Fruit fly (Drosophila melanogaster) whole organism, prepupa: ENCODE results near the gene Sap30.

Experiments used
- CG1621 ChIP-seq: fragments of 200-800 bp; sonication (Bioruptor generic); optimal IDR thresholded peaks from 3 replicates; lab custom pipeline; 2018; ENCODE audit warnings: missing biosample characterization, mild to moderate bottlenecking, missing genetic modification characterization
- CG3032 ChIP-seq: fragments of 200-800 bp; optimal IDR thresholded peaks from 2 replicates; lab custom pipeline; 2019; ENCODE audit warnings: missing biosample characterization, mild to moderate bottlenecking, missing genetic modification characterization, moderate library complexity
- CG31627 ChIP-seq: fragments of 200-800 bp; sonication (Bioruptor generic); optimal IDR thresholded peaks from 3 replicates; lab custom pipeline; 2016; ENCODE audit warnings: missing biosample characterization, missing genetic modification characterization
- CG32006 ChIP-seq: fragments of 200-800 bp; sonication (Bioruptor generic); optimal IDR thresholded peaks from 3 replicates; lab custom pipeline; 2017; ENCODE audit warnings: missing biosample characterization, mild to moderate bottlenecking, missing genetic modification characterization
- CG6163 ChIP-seq: fragments of 200-800 bp; sonication (Bioruptor generic); IDR thresholded peaks from 3 replicates; pipeline ENCODE4 v1.3.6; 2022; ENCODE audit warnings: missing biosample characterization, missing genetic modification characterization
- CG6276 ChIP-seq: fragments of 200-800 bp; sonication (Bioruptor generic); optimal IDR thresholded peaks from 2 replicates; lab custom pipeline; 2017; ENCODE audit warnings: missing biosample characterization, mild to moderate bottlenecking, missing genetic modification characterization
- CG6808 ChIP-seq: fragments of 200-800 bp; sonication (Bioruptor generic); optimal IDR thresholded peaks from 3 replicates; lab custom pipeline; 2017; ENCODE audit warnings: missing biosample characterization, missing genetic modification characterization, mild to moderate bottlenecking, moderate library complexity, missing genetic modification reagents
- CG7368 ChIP-seq: fragments of 200-800 bp; sonication (Bioruptor generic); optimal IDR thresholded peaks from 3 replicates; lab custom pipeline; 2016; ENCODE audit warnings: missing biosample characterization, missing genetic modification characterization
- CG8119 ChIP-seq: fragments of 200-800 bp; sonication (Bioruptor generic); IDR thresholded peaks from 3 replicates; pipeline ENCODE4 v1.3.6; 2022; ENCODE audit warnings: missing biosample characterization, missing genetic modification characterization
- CG8319 ChIP-seq: fragments of 200-800 bp; sonication (Bioruptor generic); optimal IDR thresholded peaks from 3 replicates; lab custom pipeline; 2016; ENCODE audit warnings: missing biosample characterization, missing genetic modification characterization
- CG9139 ChIP-seq: fragments of 200-800 bp; sonication (Bioruptor generic); optimal IDR thresholded peaks from 3 replicates; lab custom pipeline; 2017; ENCODE audit warnings: missing biosample characterization, mild to moderate bottlenecking, missing genetic modification characterization
- Eip75B ChIP-seq: fragments of 200-800 bp; sonication (Bioruptor generic); optimal IDR thresholded peaks from 3 replicates; lab custom pipeline; 2016; ENCODE audit warnings: missing biosample characterization, missing genetic modification characterization
- Eip78C ChIP-seq: fragments of 200-800 bp; sonication (Bioruptor generic); peaks from one replicate; lab custom pipeline; 2016; ENCODE audit warnings: missing biosample characterization, missing genetic modification characterization
- Ets21C ChIP-seq: fragments of 200-800 bp; sonication (Bioruptor generic); optimal IDR thresholded peaks from 3 replicates; lab custom pipeline; 2016; ENCODE audit warnings: missing biosample characterization, missing genetic modification characterization
- Gug ChIP-seq: fragments of 200-800 bp; sonication (Bioruptor generic); IDR thresholded peaks from 2 replicates; pipeline ENCODE4 v1.3.6; 2022; ENCODE audit warnings: missing biosample characterization, missing genetic modification characterization
- Hr38 ChIP-seq: sonication (Bioruptor generic); optimal IDR thresholded peaks from 2 replicates; lab custom pipeline; 2016; ENCODE audit warnings: missing biosample characterization, missing genetic modification characterization
- Hr4 ChIP-seq: fragments of 200-800 bp; sonication (Bioruptor generic); optimal IDR thresholded peaks from 3 replicates; lab custom pipeline; 2016; ENCODE audit warnings: missing biosample characterization, missing genetic modification characterization
- Lpt ChIP-seq: fragments of 200-800 bp; sonication (Bioruptor generic); optimal IDR thresholded peaks from 3 replicates; lab custom pipeline; 2016; ENCODE audit warnings: missing biosample characterization, missing genetic modification characterization
- Met ChIP-seq: fragments of 200-800 bp; sonication (Bioruptor generic); optimal IDR thresholded peaks from 3 replicates; lab custom pipeline; 2016; ENCODE audit warnings: missing biosample characterization, missing genetic modification characterization
- OdsH ChIP-seq: fragments of 200-800 bp; sonication (Bioruptor generic); optimal IDR thresholded peaks from 3 replicates; lab custom pipeline; 2016; ENCODE audit warnings: missing biosample characterization, missing genetic modification characterization
- Sox102F ChIP-seq: fragments of 200-800 bp; sonication (Bioruptor generic); optimal IDR thresholded peaks from 2 replicates; lab custom pipeline; 2016; ENCODE audit warnings: missing biosample characterization, mild to moderate bottlenecking, missing genetic modification characterization
- Sox14 ChIP-seq: fragments of 200-800 bp; sonication (Bioruptor generic); optimal IDR thresholded peaks from 3 replicates; lab custom pipeline; 2016; ENCODE audit warnings: missing biosample characterization, missing genetic modification characterization
- Sox15 ChIP-seq: fragments of 200-800 bp; sonication (Bioruptor generic); optimal IDR thresholded peaks from 3 replicates; lab custom pipeline; 2016; ENCODE audit warnings: missing biosample characterization, missing genetic modification characterization
- achi ChIP-seq: fragments of 200-800 bp; sonication (Bioruptor generic); optimal IDR thresholded peaks from 3 replicates; lab custom pipeline; 2016; ENCODE audit warnings: missing biosample characterization, missing genetic modification characterization
- acj6 ChIP-seq: fragments of 200-800 bp; sonication (Bioruptor generic); optimal IDR thresholded peaks from 3 replicates; lab custom pipeline; 2016; ENCODE audit warnings: missing biosample characterization, missing genetic modification characterization
- lz ChIP-seq: fragments of 200-800 bp; sonication (Bioruptor generic); optimal IDR thresholded peaks from 3 replicates; lab custom pipeline; 2016; ENCODE audit warnings: missing biosample characterization, missing genetic modification characterization
- pdm3 ChIP-seq: fragments of 200-800 bp; sonication (Bioruptor generic); optimal IDR thresholded peaks from 3 replicates; lab custom pipeline; 2016; ENCODE audit warnings: missing biosample characterization, missing genetic modification characterization
- ss ChIP-seq, 2 experiments: fragments of 200-800 bp; sonication (Bioruptor generic); optimal IDR thresholded peaks; 2 replicates in 1 of 2; 3 replicates in 1 of 2; lab custom pipeline; 2017 to 2018; ENCODE audit warnings: mild to moderate bottlenecking in 2 of 2, missing biosample characterization in 2 of 2, missing genetic modification characterization in 2 of 2, moderate library complexity in 1 of 2
- svp ChIP-seq: fragments of 200-800 bp; sonication (Bioruptor generic); peaks from one replicate; lab custom pipeline; 2016; ENCODE audit warnings: missing biosample characterization, missing genetic modification characterization
- topi ChIP-seq: fragments of 200-800 bp; sonication (Bioruptor generic); optimal IDR thresholded peaks from 3 replicates; lab custom pipeline; 2016; ENCODE audit warnings: missing biosample characterization, missing genetic modification characterization
- vri ChIP-seq: fragments of 200-800 bp; sonication (Bioruptor generic); optimal IDR thresholded peaks from 3 replicates; lab custom pipeline; 2016; ENCODE audit warnings: missing biosample characterization, mild to moderate bottlenecking, missing genetic modification characterization

The Sap30 gene

dm6 chrX:16782175-16782916, 4.7 kb upstream of the Sap30 start (continued):
- peak; percentile 53 for TF ChIP-seq achi (GFP tag; lab: Kevin White, UChicago)
- TF ChIP-seq CG6808 (GFP tag; lab: Kevin White, UChicago) = no peak
- no peak for TF ChIP-seq CG31627 (GFP tag; lab: Kevin White, UChicago)
- TF ChIP-seq CG6276 (GFP tag; lab: Kevin White, UChicago) = peak; percentile 19
- no peak for TF ChIP-seq Ets21C
- TF ChIP-seq vri (GFP tag; lab: Kevin White, UChicago) = no peak
- no peak for TF ChIP-seq Sox102F
- TF ChIP-seq Met (GFP tag; lab: Kevin White, UChicago) = no peak
- no peak for TF ChIP-seq ss (GFP tag; optimal IDR thresholded peaks at IDR 0.05; lab: Kevin White, UChicago)
- peak; percentile 20 for TF ChIP-seq CG7368 (GFP tag; lab: Kevin White, UChicago)
- TF ChIP-seq Lpt (GFP tag; lab: Kevin White, UChicago) = peak; percentile 56
- TF ChIP-seq pdm3 (GFP tag; lab: Kevin White, UChicago) = peak; percentile 38

dm6 chrX:16783141-16783715, 3.9 kb upstream of the Sap30 start, which contains the start of gene if:
if (minus strand) TSS chrX:16783434.
- TF ChIP-seq Eip78C (GFP tag; lab: Kevin White, UChicago) = peak; percentile 48
- no peak for TF ChIP-seq Sox14

- TF ChIP-seq CG1621 (tag; lab: Kevin White, UChicago) (peak; percentile 90), topi (GFP tag; lab: Kevin White, UChicago) (no peak), Eip75B (GFP tag; lab: Kevin White, UChicago) (no peak), Hr38 (no peak)
- TF ChIP-seq, all 60 proteins: peak for 1
Observed at dm6 chrX:16783743-16784142, 3.3 kb upstream of the Sap30 start, which contains the start of gene mRpL22. mRpL22 (plus strand) TSS chrX:16783933.

DNA sequence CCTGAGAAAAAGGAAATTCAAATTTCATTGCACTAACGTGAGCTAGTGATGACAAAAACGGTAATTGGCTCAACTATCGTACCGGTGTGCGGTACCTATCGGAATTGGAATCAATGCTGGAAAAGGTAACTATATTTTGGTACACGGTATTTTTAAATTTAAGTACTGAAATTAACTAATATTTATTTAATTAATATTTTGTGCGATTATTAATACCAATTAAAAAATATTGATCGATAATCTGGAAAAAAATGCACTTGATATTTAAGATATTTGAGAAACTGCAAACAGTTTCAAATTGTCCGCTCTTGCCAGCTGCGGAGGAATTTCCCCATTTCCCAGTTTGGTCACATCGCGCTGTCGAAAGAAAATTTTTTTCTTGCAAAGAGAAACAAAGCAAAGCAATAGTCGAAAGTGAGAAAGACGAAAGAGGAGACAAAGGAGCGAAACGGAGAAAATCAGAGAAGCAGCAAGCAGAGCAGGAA, 375 bp downstream of the Sap30 start:
- no peak for TF ChIP-seq CG3032 (tag; lab: Kevin White, UChicago)
- no peak for TF ChIP-seq CG7368 (GFP tag; lab: Kevin White, UChicago)
- no peak for TF ChIP-seq OdsH
- no peak for TF ChIP-seq Gug
- no peak for TF ChIP-seq lz (GFP tag; lab: Kevin White, UChicago)
- TF ChIP-seq CG8119 (GFP tag; lab: Robert Waterston, UW) = no peak
- TF ChIP-seq Sox15 (GFP tag; lab: Kevin White, UChicago) = no peak
- peak; percentile 0 for TF ChIP-seq CG31627 (GFP tag; lab: Kevin White, UChicago)
- no peak for TF ChIP-seq svp (GFP tag; lab: Kevin White, UChicago)
- TF ChIP-seq acj6 = peak; percentile 39
- TF ChIP-seq Sox14 = peak; percentile 61
- TF ChIP-seq CG9139 (GFP tag; lab: Kevin White, UChicago) = no peak
- TF ChIP-seq Hr4 (GFP tag; lab: Kevin White, UChicago) = no peak
- TF ChIP-seq CG6163 (GFP tag; lab: Robert Waterston, UW) = 0 out of 3 replicates have a peak, but pooled peaks have one; percentile 12
- no peak for TF ChIP-seq CG8319 (GFP tag; lab: Kevin White, UChicago)
- TF ChIP-seq CG6808 (GFP tag; lab: Kevin White, UChicago) = no peak
- TF ChIP-seq pdm3 (GFP tag; lab: Kevin White, UChicago) = no peak
- TF ChIP-seq CG32006 (GFP tag; lab: Kevin White, UChicago) = no peak
- no peak for TF ChIP-seq Ets21C
- TF ChIP-seq Met (GFP tag; lab: Kevin White, UChicago) = no peak

DNA sequence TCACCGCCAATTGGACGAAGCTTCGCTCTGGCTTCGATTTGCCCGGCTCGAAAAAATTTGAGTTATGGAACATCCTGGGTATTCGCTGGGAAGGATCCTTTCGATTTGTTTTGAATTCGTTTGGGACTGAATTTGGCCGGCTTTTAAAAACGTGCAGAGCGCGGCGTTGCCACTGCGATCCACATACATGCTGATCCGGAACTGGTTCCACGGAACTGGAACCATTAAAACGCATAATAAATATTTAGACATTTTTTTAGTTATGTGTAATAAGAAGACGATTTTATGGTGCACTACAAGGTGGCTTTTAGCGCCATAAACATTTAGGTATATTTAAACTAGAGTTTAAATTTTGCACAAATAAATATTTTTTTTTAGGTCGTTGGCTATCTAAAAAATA, 4.0 kb downstream of the Sap30 start, which contains the start of gene Rrp45:
Gene Rrp45, minus strand, starts transcription at position 209 of the 400 bp plus-strand sequence.
- TF ChIP-seq Sox14 (peak; percentile 18), Eip78C (GFP tag; lab: Kevin White, UChicago) (peak; percentile 52), CG9139 (GFP tag; lab: Kevin White, UChicago) (no peak), Eip75B (GFP tag; lab: Kevin White, UChicago) (no peak), lz (GFP tag; lab: Kevin White, UChicago) (no peak)
